Worm (Caenorhabditis elegans) whole organism, L4 larva: ENCODE results near the gene nrf-6.

Source experiments
- madf-5 ChIP-seq, 2 experiments: fragments of 200-800 bp; sonication (Bioruptor generic); IDR thresholded peaks; 2 replicates each; pipeline ENCODE4 v1.3.6; 2022; ENCODE audit warnings: missing compliant biosample characterization in 2 of 2, missing genetic modification characterization in 2 of 2
- pqm-1 ChIP-seq: sonication (generic microtip); optimal IDR thresholded peaks from 2 replicates; lab custom pipeline; 2017; ENCODE audit warnings: missing biosample characterization, missing genetic modification characterization

- TF ChIP-seq madf-5 (GFP tag; IDR thresholded peaks at IDR 0.05; lab: Robert Waterston, UW) (no peak), pqm-1 (tag; lab: Kevin White, UChicago) (no peak)
Observed at ce11 chrII:7986928-7987327, 45.6 kb downstream of the nrf-6 start.
